Fruit fly (Drosophila melanogaster): ENCODE results near the gene mRpL2.

Gene mRpL2

DNA sequence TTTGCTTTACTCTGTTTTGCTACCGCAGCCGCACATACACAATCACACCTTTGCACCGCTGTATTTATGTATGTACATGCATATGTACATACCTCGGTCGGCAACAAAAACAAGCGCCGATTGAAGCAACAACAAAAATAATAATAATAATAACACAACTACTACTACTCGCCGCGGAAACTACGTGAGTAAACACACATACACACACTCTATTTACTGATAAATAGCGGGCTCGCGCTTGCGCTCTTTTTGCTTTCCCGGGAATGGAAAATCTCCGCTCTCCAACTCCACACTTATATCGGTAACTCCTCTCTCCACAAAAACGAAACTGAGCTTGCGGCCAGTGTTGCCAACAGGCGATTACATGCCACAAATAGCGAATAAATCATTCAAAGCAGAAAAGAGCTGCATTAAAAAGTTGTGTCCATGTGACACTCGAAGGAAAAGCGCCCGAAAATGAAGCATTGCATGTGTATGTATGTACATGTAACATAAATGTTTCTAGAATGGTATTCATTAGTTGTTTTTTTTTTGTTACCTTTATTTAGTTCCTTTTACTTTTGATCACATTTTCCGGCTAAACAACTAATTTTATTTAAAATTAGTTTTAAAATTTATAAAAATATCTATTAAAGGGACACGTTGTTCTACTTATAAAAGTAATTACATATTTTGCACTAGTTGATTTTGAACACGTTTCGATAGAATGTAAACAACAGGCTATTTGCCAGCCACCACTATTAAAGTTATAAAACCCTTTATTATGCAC lies 1.8 kb upstream of the mRpL2 start (continued):
- peak; percentile 91; the same call in 2 of the 3 replicates for TF ChIP-seq so (GFP tag; IDR thresholded peaks at IDR 0.05)
- TF ChIP-seq Hr39 (optimal IDR thresholded peaks at IDR 0.05), result no peak
- TF ChIP-seq CG13123 (GFP tag; optimal IDR thresholded peaks at IDR 0.05), result peak; percentile 68
- TF ChIP-seq E2f2 (GFP tag; IDR thresholded peaks at IDR 0.05), result peak; percentile 50; the same call in 1 of the 2 replicates
- no peak for TF ChIP-seq Jarid2 (GFP tag; optimal IDR thresholded peaks at IDR 0.05)
- peak; percentile 88 for TF ChIP-seq fd102C (GFP tag; optimal IDR thresholded peaks at IDR 0.05)
- TF ChIP-seq zen (tag; optimal IDR thresholded peaks at IDR 0.05), result peak; percentile 31
- peak; percentile 87 for TF ChIP-seq sens (GFP tag)
- TF ChIP-seq zf30C (GFP tag; optimal IDR thresholded peaks at IDR 0.05), result peak; percentile 51
- TF ChIP-seq insv (GFP tag; optimal IDR thresholded peaks at IDR 0.05), result peak in 1 of 2 experiments; percentile 78
- peak; percentile 92 for TF ChIP-seq ci (GFP tag; IDR thresholded peaks at IDR 0.05)
- no peak for TF ChIP-seq BEAF-32 (GFP tag; optimal IDR thresholded peaks at IDR 0.05)
- peak; percentile 48; the same call in 1 of the 3 replicates for TF ChIP-seq CG14050 (GFP tag; IDR thresholded peaks at IDR 0.05)
- peak; percentile 73 for TF ChIP-seq CG17359 (tag; optimal IDR thresholded peaks at IDR 0.05)
- TF ChIP-seq kah (GFP tag; optimal IDR thresholded peaks at IDR 0.05), result peak; percentile 58
- TF ChIP-seq Hmx (GFP tag; optimal IDR thresholded peaks at IDR 0.05), result no peak
- TF ChIP-seq CG31224 (GFP tag; IDR thresholded peaks at IDR 0.05), result no peak
- peak; percentile 26 for TF ChIP-seq CG9797 (GFP tag; optimal IDR thresholded peaks at IDR 0.05)
- peak; percentile 95 for TF ChIP-seq CG4328 (GFP tag; optimal IDR thresholded peaks at IDR 0.05)
- no peak for TF ChIP-seq gt (GFP tag; IDR thresholded peaks at IDR 0.05)
- peak; percentile 47 for TF ChIP-seq CG17186 (GFP tag; optimal IDR thresholded peaks at IDR 0.05)
- TF ChIP-seq tll (GFP tag; optimal IDR thresholded peaks at IDR 0.05), result peak in 1 of 2 experiments; percentile 56
- TF ChIP-seq pum (GFP tag; optimal IDR thresholded peaks at IDR 0.05), result peak; percentile 40
- TF ChIP-seq bcd (GFP tag; optimal IDR thresholded peaks at IDR 0.05), result no peak
- no peak for TF ChIP-seq HLH4C (GFP tag; IDR thresholded peaks at IDR 0.05; ENCODE audit: partially characterized antibody)
- no peak for TF ChIP-seq Chrac-16 (GFP tag; optimal IDR thresholded peaks at IDR 0.05)
- peak; percentile 92 for TF ChIP-seq B-H2 (GFP tag; optimal IDR thresholded peaks at IDR 0.05)
- TF ChIP-seq tgo (GFP tag; IDR thresholded peaks at IDR 0.05), result peak; percentile 27; the same call in 1 of the 3 replicates
- peak; percentile 84 for TF ChIP-seq Hey (tag; optimal IDR thresholded peaks at IDR 0.05)
- peak; percentile 24 for TF ChIP-seq vfl (GFP tag; optimal IDR thresholded peaks at IDR 0.05)
- no peak for TF ChIP-seq dan (GFP tag; IDR thresholded peaks at IDR 0.05)
- TF ChIP-seq jigr1 (GFP tag; IDR thresholded peaks at IDR 0.05), result no peak
- no peak for TF ChIP-seq ap (GFP tag; IDR thresholded peaks at IDR 0.05)
- TF ChIP-seq slbo (GFP tag; IDR thresholded peaks at IDR 0.05), result peak; percentile 20; the same call in 1 of the 2 replicates
- peak; percentile 50; the same call in 1 of the 3 replicates for TF ChIP-seq Aef1 (GFP tag; IDR thresholded peaks at IDR 0.05)
- peak; percentile 72 for TF ChIP-seq Sox100B (GFP tag; optimal IDR thresholded peaks at IDR 0.05)
- peak; percentile 68 for TF ChIP-seq sens-2 (GFP tag; IDR thresholded peaks at IDR 0.05)
- TF ChIP-seq Oli (tag; optimal IDR thresholded peaks at IDR 0.05), result no peak
- TF ChIP-seq Six4 (GFP tag; optimal IDR thresholded peaks at IDR 0.05), result no peak
- peak; percentile 48; the same call in 1 of the 2 replicates for TF ChIP-seq MBD-R2 (GFP tag; IDR thresholded peaks at IDR 0.05)
- peak; percentile 83 for TF ChIP-seq Kr (GFP tag; optimal IDR thresholded peaks at IDR 0.05)
- no peak for TF ChIP-seq emc (GFP tag; optimal IDR thresholded peaks at IDR 0.05)
- peak; percentile 69 for TF ChIP-seq CG1792 (GFP tag; optimal IDR thresholded peaks at IDR 0.05)
- TF ChIP-seq CG6689 (GFP tag; IDR thresholded peaks at IDR 0.05), result peak; percentile 61
- 0 out of 3 replicates have a peak, but pooled peaks have one; percentile 26 for TF ChIP-seq Opbp (GFP tag; IDR thresholded peaks at IDR 0.05; ENCODE audit: partially characterized antibody)
- peak; percentile 53; the same call in 1 of the 2 replicates for TF ChIP-seq CG14441 (GFP tag; IDR thresholded peaks at IDR 0.05)
- peak; percentile 19 for TF ChIP-seq Hr3 (GFP tag; optimal IDR thresholded peaks at IDR 0.05)
- peak; percentile 24 for TF ChIP-seq Nf-YC (tag; optimal IDR thresholded peaks at IDR 0.05)
- TF ChIP-seq lbe (GFP tag; optimal IDR thresholded peaks at IDR 0.05), result peak; percentile 11

Data from whole organism, embryonic.